Fruit fly (Drosophila melanogaster): ENCODE measurements around the gene CG15571.

CG15571 gene

DNA sequence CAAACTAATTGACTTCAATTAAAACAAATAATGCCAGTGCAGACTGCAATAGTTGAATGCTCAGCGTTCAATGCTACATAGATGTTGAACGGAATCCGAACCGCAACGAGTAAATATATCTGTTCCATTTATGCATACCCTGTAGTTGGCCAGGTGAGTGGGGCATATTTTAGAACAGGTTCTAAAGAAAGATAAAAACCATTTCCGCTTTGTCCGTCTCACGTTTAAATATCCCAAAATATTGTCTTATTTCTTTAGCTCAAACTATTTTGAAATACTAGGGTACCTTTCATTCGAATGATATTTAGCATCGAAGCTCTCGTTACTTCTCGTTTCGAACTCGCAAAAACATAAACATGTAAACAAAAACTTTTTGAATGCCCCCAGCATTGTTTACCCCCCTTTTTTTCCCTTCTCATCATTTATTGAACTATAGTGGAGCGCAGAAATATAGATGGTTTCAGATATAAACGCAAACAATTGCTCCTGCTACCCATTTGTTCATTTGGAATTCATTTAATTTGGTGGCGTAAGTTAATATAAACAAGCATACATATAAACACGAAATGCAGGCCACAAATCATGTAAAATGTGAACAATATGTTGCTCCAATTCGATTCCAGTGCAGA, 44.9 kb downstream of the CG15571 start (continued):
- TF ChIP-seq bigmax (GFP tag; optimal IDR thresholded peaks at IDR 0.05) = no peak
- TF ChIP-seq CG6689 (GFP tag; IDR thresholded peaks at IDR 0.05) = peak; percentile 44; the same call in 1 of the 2 replicates
- TF ChIP-seq CG8290 (GFP tag; optimal IDR thresholded peaks at IDR 0.05) = no peak
- peak in 1 of 2 experiments; percentile 47 for TF ChIP-seq CG8290 (tag; optimal IDR thresholded peaks at IDR 0.05)
- TF ChIP-seq lmd (GFP tag; IDR thresholded peaks at IDR 0.05) = peak; percentile 34; the same call in 1 of the 2 replicates
- 0 out of 2 replicates have a peak, but pooled peaks have one; percentile 12 for TF ChIP-seq ssp (GFP tag; IDR thresholded peaks at IDR 0.05)
- TF ChIP-seq CG15269 (tag; optimal IDR thresholded peaks at IDR 0.05) = peak; percentile 36
- TF ChIP-seq CG16779 (GFP tag; IDR thresholded peaks at IDR 0.05) = no peak
- 0 out of 2 replicates have a peak, but pooled peaks have one; percentile 38 for TF ChIP-seq HLH3B (GFP tag; IDR thresholded peaks at IDR 0.05)
- peak; percentile 52 for TF ChIP-seq Ptx1 (GFP tag; IDR thresholded peaks at IDR 0.05)
- TF ChIP-seq CG11696 (GFP tag; IDR thresholded peaks at IDR 0.05) = no peak
- TF ChIP-seq croc (GFP tag; conservative IDR thresholded peaks at IDR 0.05) = no peak; the same call in 2 of the 3 replicates
- peak; percentile 67 for TF ChIP-seq Drgx (GFP tag; IDR thresholded peaks at IDR 0.05)
- no peak for TF ChIP-seq prd (optimal IDR thresholded peaks at IDR 0.05)
- peak; percentile 42; the same call in 2 of the 3 replicates for TF ChIP-seq prd (GFP tag; IDR thresholded peaks at IDR 0.05)
- TF ChIP-seq CG11504 (tag; optimal IDR thresholded peaks at IDR 0.05) = peak; percentile 53
- TF ChIP-seq zfh2 (GFP tag; optimal IDR thresholded peaks at IDR 0.05) = no peak
- peak; percentile 20 for TF ChIP-seq CG10979 (tag; optimal IDR thresholded peaks at IDR 0.05)
- TF ChIP-seq CG30403 (GFP tag; optimal IDR thresholded peaks at IDR 0.05) = peak; percentile 20
- TF ChIP-seq CG32532 (GFP tag; IDR thresholded peaks at IDR 0.05) = peak; percentile 23; the same call in 1 of the 2 replicates
- TF ChIP-seq jing (GFP tag; optimal IDR thresholded peaks at IDR 0.05) = no peak
- peak; percentile 82 for TF ChIP-seq Ets65A (GFP tag)
- peak; percentile 34 for TF ChIP-seq ind (GFP tag; optimal IDR thresholded peaks at IDR 0.05)
- peak; percentile 3 for TF ChIP-seq CG9817 (tag; optimal IDR thresholded peaks at IDR 0.05)
- TF ChIP-seq dpn (GFP tag; optimal IDR thresholded peaks at IDR 0.05) = peak in 1 of 2 experiments; percentile 22
- TF ChIP-seq BEAF-32 (GFP tag; optimal IDR thresholded peaks at IDR 0.05) = no peak
- TF ChIP-seq CG10209 (GFP tag; optimal IDR thresholded peaks at IDR 0.05) = peak; percentile 1
- TF ChIP-seq NfI (GFP tag; optimal IDR thresholded peaks at IDR 0.05) = peak; percentile 26
- peak; percentile 7 for TF ChIP-seq az2 (GFP tag; optimal IDR thresholded peaks at IDR 0.05)
- TF ChIP-seq sisA (GFP tag; IDR thresholded peaks at IDR 0.05) = peak; percentile 40; the same call in 1 of the 2 replicates
- TF ChIP-seq CG6272 (GFP tag; IDR thresholded peaks at IDR 0.05) = no peak
- TF ChIP-seq sob (GFP tag; IDR thresholded peaks at IDR 0.05) = 0 out of 2 replicates have a peak, but pooled peaks have one; percentile 29
- no peak for TF ChIP-seq Adf1 (GFP tag; IDR thresholded peaks at IDR 0.05)
- TF ChIP-seq row (GFP tag; IDR thresholded peaks at IDR 0.05) = peak; percentile 63
- TF ChIP-seq CG12391 (tag; optimal IDR thresholded peaks at IDR 0.05) = peak; percentile 21
- peak; percentile 48 for TF ChIP-seq CG12155 (GFP tag; optimal IDR thresholded peaks at IDR 0.05)
- TF ChIP-seq Kr (GFP tag; optimal IDR thresholded peaks at IDR 0.05) = no peak
- TF ChIP-seq Hr51 (GFP tag; optimal IDR thresholded peaks at IDR 0.05) = peak in 1 of 2 experiments; percentile 38
- TF ChIP-seq CG18262 (tag; optimal IDR thresholded peaks at IDR 0.05) = peak; percentile 20
- TF ChIP-seq chif (GFP tag; optimal IDR thresholded peaks at IDR 0.05) = peak; percentile 22 to 23
- no peak for TF ChIP-seq Sry-β (GFP tag; optimal IDR thresholded peaks at IDR 0.05)
- TF ChIP-seq CG2120 (GFP tag; optimal IDR thresholded peaks at IDR 0.05) = peak; percentile 27
- no peak for TF ChIP-seq CG2889 (GFP tag; IDR thresholded peaks at IDR 0.05)
- peak; percentile 47 for TF ChIP-seq CG17359 (tag; optimal IDR thresholded peaks at IDR 0.05)
- 0 out of 2 replicates have a peak, but pooled peaks have one; percentile 37 for TF ChIP-seq ap (GFP tag; IDR thresholded peaks at IDR 0.05)
- peak; percentile 10 for TF ChIP-seq sug (tag; optimal IDR thresholded peaks at IDR 0.05)
- TF ChIP-seq NK7.1 (GFP tag; optimal IDR thresholded peaks at IDR 0.05) = no peak
- TF ChIP-seq CG4730 (GFP tag; IDR thresholded peaks at IDR 0.05) = 0 out of 2 replicates have a peak, but pooled peaks have one; percentile 14
- no peak for TF ChIP-seq Oaz (GFP tag; IDR thresholded peaks at IDR 0.05)
- TF ChIP-seq CG10565 (GFP tag; optimal IDR thresholded peaks at IDR 0.05) = no peak

All from whole organism, embryonic.